Fruit fly (Drosophila melanogaster) Kc167 (cell line): Measurements from ENCODE around the gene CG15199.

Experiments used
- Myc ChIP-seq: fragments of >200 bp; optimal IDR thresholded peaks from 2 replicates; lab custom pipeline; 2017; ENCODE audit warnings: missing external identifiers
- Sin3A ChIP-seq: fragments of >200 bp; optimal IDR thresholded peaks from 2 replicates; lab custom pipeline; 2018; ENCODE audit warnings: missing external identifiers
- h ChIP-seq: fragments of >200 bp; optimal IDR thresholded peaks from 3 replicates; lab custom pipeline; 2018; ENCODE audit warnings: missing external identifiers
- insv ChIP-seq: fragments of >200 bp; optimal IDR thresholded peaks from 3 replicates; lab custom pipeline; 2018; ENCODE audit warnings: missing external identifiers
- psq ChIP-seq: fragments of >200 bp; optimal IDR thresholded peaks from 2 replicates; lab custom pipeline; 2017; ENCODE audit warnings: missing external identifiers
- ttk ChIP-seq: sonication (Bioruptor generic); optimal IDR thresholded peaks from 2 replicates; lab custom pipeline; 2017; ENCODE audit warnings: missing external identifiers

DNA sequence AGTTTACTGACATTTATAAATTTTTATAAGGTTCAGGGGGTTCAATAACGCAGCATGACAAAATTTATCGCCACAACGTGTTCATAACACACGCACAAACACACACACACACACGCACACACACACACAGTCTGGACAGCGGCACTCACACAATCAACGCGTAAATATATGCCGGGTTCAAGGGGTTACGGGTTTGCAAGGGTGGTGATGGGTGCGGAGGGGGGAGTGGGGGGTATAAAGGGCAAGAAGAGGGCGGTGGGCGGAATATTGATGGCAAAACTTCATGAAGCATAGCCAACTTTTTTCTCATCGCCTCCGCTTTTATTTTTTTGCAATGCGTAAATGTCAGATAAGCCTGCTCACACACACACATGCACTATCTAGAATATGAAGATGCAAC lies 34.4 kb upstream of the CG15199 start:
- TF ChIP-seq psq (lab: Kevin White, UChicago): no peak
- TF ChIP-seq Sin3A: no peak
- no peak for TF ChIP-seq insv (lab: Kevin White, UChicago)
- no peak for TF ChIP-seq ttk (lab: Kevin White, UChicago)
- TF ChIP-seq Myc (lab: Kevin White, UChicago): no peak
- TF ChIP-seq h: no peak
